Fruit fly (Drosophila melanogaster) whole organism, wandering third instar larva: Measurements from ENCODE around the gene msd5.

Experiments
- Abd-B ChIP-seq: fragments of >200 bp; optimal IDR thresholded peaks from 2 replicates; lab custom pipeline; 2017; ENCODE audit warnings: missing biosample characterization, missing genetic modification characterization
- CrebA ChIP-seq: fragments of 200-800 bp; sonication (Bioruptor generic); optimal IDR thresholded peaks from 2 replicates; lab custom pipeline; 2016; ENCODE audit warnings: missing biosample characterization, mild to moderate bottlenecking, missing genetic modification characterization, borderline replicate concordance
- Dfd ChIP-seq: fragments of >200 bp; optimal IDR thresholded peaks from 2 replicates; lab custom pipeline; 2017; ENCODE audit warnings: missing biosample characterization, missing genetic modification characterization
- Hr78 ChIP-seq: fragments of >200 bp; optimal IDR thresholded peaks from 2 replicates; lab custom pipeline; 2017; ENCODE audit warnings: missing biosample characterization, missing genetic modification characterization
- Myc ChIP-seq: fragments of >200 bp; optimal IDR thresholded peaks from 2 replicates; lab custom pipeline; 2017
- Rel ChIP-seq, 2 experiments: fragments of 200-800 bp; sonication (Bioruptor generic) in 1 of 2; optimal IDR thresholded peaks; 2 replicates in 1 of 2; 3 replicates in 1 of 2; lab custom pipeline; 2016 to 2019; ENCODE audit warnings: mild to moderate bottlenecking in 2 of 2, missing biosample characterization in 2 of 2, missing genetic modification characterization in 2 of 2, moderate library complexity in 1 of 2
- Sp1 ChIP-seq: fragments of 200-800 bp; sonication (Bioruptor generic); optimal IDR thresholded peaks from 3 replicates; lab custom pipeline; 2019; ENCODE audit warnings: missing biosample characterization, mild to moderate bottlenecking, missing genetic modification characterization, moderate library complexity
- ey ChIP-seq: fragments of 200-800 bp; sonication (Bioruptor generic); optimal IDR thresholded peaks from 2 replicates; lab custom pipeline; 2016; ENCODE audit warnings: missing biosample characterization, missing genetic modification characterization
- pan ChIP-seq: fragments of >200 bp; optimal IDR thresholded peaks from 2 replicates; lab custom pipeline; 2017
- usp ChIP-seq: fragments of >200 bp; optimal IDR thresholded peaks from 2 replicates; lab custom pipeline; 2017; ENCODE audit warnings: missing biosample characterization, missing genetic modification characterization

DNA sequence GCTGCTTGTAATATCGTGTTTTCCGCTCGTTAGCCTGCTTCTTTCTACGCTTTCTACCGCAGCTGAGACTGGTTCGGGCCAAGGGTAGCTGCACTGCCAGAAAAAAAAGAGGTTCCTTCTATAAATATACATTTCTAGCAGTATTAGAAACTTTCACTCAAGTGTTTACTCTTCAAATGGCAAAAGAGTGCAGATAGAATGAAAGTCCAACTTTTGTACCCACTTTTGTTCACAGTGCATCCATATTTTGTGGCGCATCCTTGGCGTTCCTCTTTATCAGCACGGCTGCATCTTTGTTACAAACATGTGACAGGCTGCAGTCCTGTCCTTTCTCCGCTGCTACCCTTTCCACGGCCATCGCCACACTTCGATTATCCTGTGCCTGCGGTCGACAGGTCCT is 25.4 kb upstream of the msd5 start:
- TF ChIP-seq Abd-B (GFP tag; lab: Kevin White, UChicago) (no peak), CrebA (GFP tag; lab: Kevin White, UChicago) (no peak), Myc (lab: Kevin White, UChicago) (no peak), Rel (GFP tag; optimal IDR thresholded peaks at IDR 0.05; lab: Kevin White, UChicago) (no peak), Rel (tag; optimal IDR thresholded peaks at IDR 0.05; lab: Kevin White, UChicago) (no peak), pan (no peak), ey (no peak), Sp1 (GFP tag; lab: Kevin White, UChicago) (no peak), Hr78 (GFP tag; lab: Kevin White, UChicago) (no peak), Dfd (GFP tag; lab: Kevin White, UChicago) (no peak), usp (GFP tag; lab: Kevin White, UChicago) (no peak)
